Worm (Caenorhabditis elegans) whole organism, L1 larva: ENCODE measurements around the gene coh-3.

Experiments used
- snpc-4 ChIP-seq: fragments of 150-350 bp; optimal IDR thresholded peaks from 2 replicates; lab custom pipeline; 2014; ENCODE audit warnings: missing biosample characterization, missing genetic modification characterization
- zag-1 ChIP-seq: fragments of 150-350 bp; optimal IDR thresholded peaks from 2 replicates; lab custom pipeline; 2014; ENCODE audit warnings: missing biosample characterization, missing genetic modification characterization

ce11 chrV:14417735-14418134, 39.5 kb upstream of the coh-3 start, which contains the start of the genes nxf-2 and set-31:
- TF ChIP-seq zag-1 (tag; lab: Kevin White, UChicago) (no peak), snpc-4 (tag; lab: Kevin White, UChicago) (no peak)
